Fruit fly (Drosophila melanogaster): ENCODE results near the gene Ubr3.

The Ubr3 gene

dm6 chrX:7944772-7945722 lies 9.4 kb downstream of the Ubr3 start (continued):
- TF ChIP-seq salm (tag; optimal IDR thresholded peaks at IDR 0.05) (no peak), CG18011 (GFP tag; optimal IDR thresholded peaks at IDR 0.05) (no peak), br (optimal IDR thresholded peaks at IDR 0.05) (no peak), ranshi (GFP tag; IDR thresholded peaks at IDR 0.05) (no peak), CG11456 (GFP tag; IDR thresholded peaks at IDR 0.05) (no peak), CG4617 (GFP tag; optimal IDR thresholded peaks at IDR 0.05; ENCODE audit: borderline replicate concordance) (no peak), ssp (GFP tag; IDR thresholded peaks at IDR 0.05) (no peak), CG10979 (tag; optimal IDR thresholded peaks at IDR 0.05) (peak; percentile 40), CG12769 (tag; optimal IDR thresholded peaks at IDR 0.05) (peak; percentile 54), bcd (GFP tag; optimal IDR thresholded peaks at IDR 0.05) (no peak), CG9215 (GFP tag; IDR thresholded peaks at IDR 0.05) (no peak), z (GFP tag; IDR thresholded peaks at IDR 0.05) (no peak), CG4707 (GFP tag; optimal IDR thresholded peaks at IDR 0.05) (no peak), lola (GFP tag; optimal IDR thresholded peaks at IDR 0.05) (no peak), pho (GFP tag; optimal IDR thresholded peaks at IDR 0.05) (no peak), Hr78 (GFP tag; optimal IDR thresholded peaks at IDR 0.05) (peak in 1 of 2 experiments; percentile 99), exex (tag; optimal IDR thresholded peaks at IDR 0.05) (peak; percentile 58), CG10431 (GFP tag; optimal IDR thresholded peaks at IDR 0.05) (no peak), HLH4C (GFP tag; IDR thresholded peaks at IDR 0.05; ENCODE audit: partially characterized antibody) (no peak), CG6654 (GFP tag; optimal IDR thresholded peaks at IDR 0.05) (no peak), croc (GFP tag; conservative IDR thresholded peaks at IDR 0.05) (no peak), Dip2 (GFP tag; IDR thresholded peaks at IDR 0.05) (no peak), slbo (GFP tag; IDR thresholded peaks at IDR 0.05) (peak; percentile 57), ab (GFP tag; optimal IDR thresholded peaks at IDR 0.05) (no peak), shn (GFP tag; optimal IDR thresholded peaks at IDR 0.05) (peak; percentile 19), CG3838 (GFP tag; optimal IDR thresholded peaks at IDR 0.05) (no peak), danr (GFP tag; IDR thresholded peaks at IDR 0.05) (no peak), CG17912 (GFP tag; optimal IDR thresholded peaks at IDR 0.05) (no peak), CG10321 (GFP tag; IDR thresholded peaks at IDR 0.05) (no peak), rib (GFP tag; IDR thresholded peaks at IDR 0.05) (no peak), CG8478 (optimal IDR thresholded peaks at IDR 0.05) (no peak), Side (GFP tag; optimal IDR thresholded peaks at IDR 0.05) (no peak), nerfin-1 (tag; optimal IDR thresholded peaks at IDR 0.05) (peak; percentile 25), CG13296 (GFP tag; optimal IDR thresholded peaks at IDR 0.05) (peak; percentile 31), E2f1 (GFP tag; IDR thresholded peaks at IDR 0.05) (0 out of 2 replicates have a peak, but pooled peaks have one; percentile 26), Dref (GFP tag; IDR thresholded peaks at IDR 0.05) (no peak), Dip3 (GFP tag; optimal IDR thresholded peaks at IDR 0.05) (peak; percentile 14), CG11085 (GFP tag; IDR thresholded peaks at IDR 0.05) (no peak), Sox100B (GFP tag; optimal IDR thresholded peaks at IDR 0.05) (no peak), al (GFP tag; IDR thresholded peaks at IDR 0.05) (peak; percentile 34; the same call in 1 of the 2 replicates), Optix (GFP tag; IDR thresholded peaks at IDR 0.05) (no peak), crc (GFP tag; optimal IDR thresholded peaks at IDR 0.05) (no peak), CG1233 (GFP tag; optimal IDR thresholded peaks at IDR 0.05) (no peak), scrt (GFP tag; optimal IDR thresholded peaks at IDR 0.05) (no peak), vnd (GFP tag; IDR thresholded peaks at IDR 0.05; ENCODE audit: partially characterized antibody) (no peak), Trl (optimal IDR thresholded peaks at IDR 0.05) (peak; percentile 77 to 89), Trl (GFP tag; optimal IDR thresholded peaks at IDR 0.05) (peak; percentile 2), CG3847 (GFP tag; IDR thresholded peaks at IDR 0.05) (no peak), pfk (GFP tag; optimal IDR thresholded peaks at IDR 0.05) (no peak), CG12236 (GFP tag; optimal IDR thresholded peaks at IDR 0.05) (no peak)

Data from whole organism, embryonic.